Fruit fly (Drosophila melanogaster) whole organism, adult: Measurements from ENCODE around the gene Eh.

ENCODE experiments used
- CG11617 ChIP-seq: fragments of 200-800 bp; sonication (Bioruptor generic); optimal IDR thresholded peaks from 2 replicates; lab custom pipeline; 2017; ENCODE audit warnings: mild to moderate bottlenecking, missing biosample characterization, missing genetic modification reagents, missing genetic modification characterization
- CG12768 ChIP-seq: fragments of 200-800 bp; sonication (Bioruptor generic); optimal IDR thresholded peaks from 2 replicates; lab custom pipeline; 2017; ENCODE audit warnings: missing biosample characterization, missing genetic modification characterization, mild to moderate bottlenecking, moderate library complexity, missing genetic modification reagents
- CG14711 ChIP-seq: fragments of 200-800 bp; sonication (Bioruptor generic); optimal IDR thresholded peaks from 2 replicates; lab custom pipeline; 2018; ENCODE audit warnings: missing biosample characterization, mild to moderate bottlenecking, missing genetic modification characterization, moderate library complexity
- CG1620 ChIP-seq: fragments of 200-800 bp; sonication (Bioruptor generic); optimal IDR thresholded peaks from 2 replicates; lab custom pipeline; 2016; ENCODE audit warnings: missing biosample characterization, missing genetic modification characterization
- CG33017 ChIP-seq: fragments of 200-800 bp; sonication (Bioruptor generic); optimal IDR thresholded peaks from 2 replicates; lab custom pipeline; 2018; ENCODE audit warnings: missing biosample characterization, mild to moderate bottlenecking, missing genetic modification characterization, moderate library complexity
- CG5204 ChIP-seq: fragments of 200-800 bp; sonication (Bioruptor generic); optimal IDR thresholded peaks from 2 replicates; lab custom pipeline; 2016; ENCODE audit warnings: missing biosample characterization, missing genetic modification characterization
- CG7045 ChIP-seq: fragments of 200-800 bp; sonication (Bioruptor generic); optimal IDR thresholded peaks from 2 replicates; lab custom pipeline; 2017; ENCODE audit warnings: missing biosample characterization, mild to moderate bottlenecking, missing genetic modification characterization
- CG7101 ChIP-seq: fragments of 200-800 bp; sonication (Bioruptor generic); optimal IDR thresholded peaks from 2 replicates; lab custom pipeline; 2018; ENCODE audit warnings: missing biosample characterization, mild to moderate bottlenecking, missing genetic modification characterization, moderate library complexity
- Clk ChIP-seq: fragments of 200-800 bp; sonication (Bioruptor generic); optimal IDR thresholded peaks from 2 replicates; lab custom pipeline; 2017; ENCODE audit warnings: missing biosample characterization, missing genetic modification characterization
- Crg-1 ChIP-seq: fragments of 200-800 bp; sonication (Bioruptor generic); optimal IDR thresholded peaks from 2 replicates; lab custom pipeline; 2016; ENCODE audit warnings: missing biosample characterization, missing genetic modification characterization
- Hr96 ChIP-seq: fragments of 200-800 bp; sonication (Bioruptor generic); optimal IDR thresholded peaks from 2 replicates; lab custom pipeline; 2016; ENCODE audit warnings: missing biosample characterization, missing genetic modification characterization
- Mnt ChIP-seq: fragments of 200-800 bp; sonication (Bioruptor generic); optimal IDR thresholded peaks from 2 replicates; lab custom pipeline; 2016; ENCODE audit warnings: missing biosample characterization, mild to moderate bottlenecking, missing genetic modification characterization
- bab1 ChIP-seq: fragments of 200-800 bp; sonication (Bioruptor generic); optimal IDR thresholded peaks from 3 replicates; lab custom pipeline; 2019; ENCODE audit warnings: missing biosample characterization, mild to moderate bottlenecking, missing genetic modification characterization, moderate library complexity
- cic ChIP-seq: fragments of 200-800 bp; sonication (Bioruptor generic); optimal IDR thresholded peaks from 2 replicates; lab custom pipeline; 2017; ENCODE audit warnings: missing biosample characterization, mild to moderate bottlenecking, missing genetic modification characterization, moderate library complexity
- cnc ChIP-seq, 2 experiments: fragments of >200 bp; optimal IDR thresholded peaks; 2 replicates each; lab custom pipeline; 2017
- kay ChIP-seq: fragments of 200-800 bp; sonication (Bioruptor generic); peaks from one replicate; lab custom pipeline; 2016; ENCODE audit warnings: missing biosample characterization, missing genetic modification characterization, borderline replicate concordance
- ovo ChIP-seq: fragments of 200-800 bp; sonication (Bioruptor generic); optimal IDR thresholded peaks from 2 replicates; lab custom pipeline; 2016; ENCODE audit warnings: missing biosample characterization, missing genetic modification characterization
- pad ChIP-seq: fragments of 200-800 bp; sonication (Bioruptor generic); optimal IDR thresholded peaks from 3 replicates; lab custom pipeline; 2017; ENCODE audit warnings: missing biosample characterization, missing genetic modification characterization, mild to moderate bottlenecking, moderate library complexity, missing genetic modification reagents
- tj ChIP-seq: fragments of 200-800 bp; sonication (Bioruptor generic); optimal IDR thresholded peaks from 3 replicates; lab custom pipeline; 2017; ENCODE audit warnings: missing biosample characterization, mild to moderate bottlenecking, missing genetic modification characterization, moderate library complexity
- toe ChIP-seq: fragments of 200-800 bp; sonication (Bioruptor generic); optimal IDR thresholded peaks from 2 replicates; lab custom pipeline; 2016; ENCODE audit warnings: missing biosample characterization, missing genetic modification characterization

Gene Eh

DNA sequence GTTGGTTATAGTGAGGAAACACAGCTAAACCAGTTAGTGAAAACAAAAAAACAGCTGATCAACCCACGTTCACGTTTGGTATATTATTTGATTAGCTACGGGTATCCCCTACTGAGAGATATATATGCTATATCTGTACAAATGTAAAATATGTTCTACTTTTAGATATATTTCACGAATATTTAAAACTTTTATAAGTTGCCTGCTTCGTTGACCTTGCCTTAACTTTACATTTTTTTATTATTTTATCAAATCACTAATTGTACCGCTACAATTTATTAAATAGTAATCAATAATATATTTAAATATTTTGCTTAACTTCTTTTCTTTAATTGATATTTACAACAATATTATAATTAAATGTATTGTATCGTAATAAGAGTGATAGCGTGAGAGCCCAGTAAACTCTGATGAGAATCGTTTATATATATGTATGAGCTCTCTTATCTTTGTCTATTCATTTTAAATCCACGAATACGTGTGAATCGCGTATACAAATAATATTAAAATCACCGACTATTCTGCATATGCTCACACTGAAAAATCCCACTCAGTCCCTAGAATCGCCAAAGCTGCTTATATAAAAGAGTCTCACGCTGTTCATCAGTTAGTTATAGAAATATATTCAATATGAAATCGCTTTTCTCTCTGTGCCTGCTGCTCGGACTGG lies 36.1 kb downstream of the Eh start, which contains the start of gene CG42821:
TSS of gene CG42821 (plus strand) at position 620 of the 670 bp plus-strand sequence.
- TF ChIP-seq CG14711 (tag; lab: Kevin White, UChicago) = peak; percentile 29
- no peak for TF ChIP-seq CG33017 (tag; lab: Kevin White, UChicago)
- peak; percentile 23 for TF ChIP-seq bab1

DNA sequence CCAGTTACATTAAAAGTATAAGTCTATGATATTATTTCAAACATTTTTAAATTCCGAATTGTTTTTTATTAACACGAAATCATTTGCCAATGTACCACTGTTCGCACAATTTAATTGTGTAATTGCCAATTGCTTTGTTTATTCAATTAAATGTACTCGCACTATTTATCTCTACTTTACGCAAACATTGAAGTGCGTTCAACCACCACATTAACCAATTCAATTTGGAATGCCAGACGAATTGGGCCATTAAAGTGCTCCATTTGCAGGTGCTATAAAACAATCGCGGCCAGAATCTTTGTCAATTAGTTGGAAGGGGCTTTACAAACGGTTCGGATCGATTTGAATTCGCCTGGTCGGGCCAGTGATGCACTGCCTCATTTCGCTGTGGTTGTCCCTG lies 37.9 kb downstream of the Eh start, which contains the start of gene CG5863:
TSS of gene CG5863 (plus strand) at position 301 of the 400 bp plus-strand sequence.
- no peak for TF ChIP-seq Crg-1 (GFP tag; lab: Kevin White, UChicago)
- no peak for TF ChIP-seq Clk (GFP tag; lab: Kevin White, UChicago)
- TF ChIP-seq toe (GFP tag; lab: Kevin White, UChicago) = no peak
- TF ChIP-seq pad (GFP tag; lab: Kevin White, UChicago) = no peak
- TF ChIP-seq kay (GFP tag; lab: Kevin White, UChicago) = no peak
- no peak for TF ChIP-seq Mnt (GFP tag; lab: Kevin White, UChicago)
- no peak for TF ChIP-seq cnc (optimal IDR thresholded peaks at IDR 0.05; lab: Kevin White, UChicago)
- TF ChIP-seq CG14711 (tag; lab: Kevin White, UChicago) = no peak
- no peak for TF ChIP-seq cic (GFP tag; lab: Kevin White, UChicago)
- TF ChIP-seq ovo = no peak
- TF ChIP-seq CG11617 = no peak
- TF ChIP-seq CG7101 = no peak
- TF ChIP-seq tj (GFP tag; lab: Kevin White, UChicago) = no peak
- TF ChIP-seq CG12768 (GFP tag; lab: Kevin White, UChicago) = no peak
- TF ChIP-seq CG7045 = no peak
- no peak for TF ChIP-seq CG5204 (GFP tag; lab: Kevin White, UChicago)
- no peak for TF ChIP-seq CG33017 (tag; lab: Kevin White, UChicago)
- no peak for TF ChIP-seq Hr96 (GFP tag; lab: Kevin White, UChicago)
- no peak for TF ChIP-seq CG1620 (GFP tag; lab: Kevin White, UChicago)
- no peak for TF ChIP-seq bab1

DNA sequence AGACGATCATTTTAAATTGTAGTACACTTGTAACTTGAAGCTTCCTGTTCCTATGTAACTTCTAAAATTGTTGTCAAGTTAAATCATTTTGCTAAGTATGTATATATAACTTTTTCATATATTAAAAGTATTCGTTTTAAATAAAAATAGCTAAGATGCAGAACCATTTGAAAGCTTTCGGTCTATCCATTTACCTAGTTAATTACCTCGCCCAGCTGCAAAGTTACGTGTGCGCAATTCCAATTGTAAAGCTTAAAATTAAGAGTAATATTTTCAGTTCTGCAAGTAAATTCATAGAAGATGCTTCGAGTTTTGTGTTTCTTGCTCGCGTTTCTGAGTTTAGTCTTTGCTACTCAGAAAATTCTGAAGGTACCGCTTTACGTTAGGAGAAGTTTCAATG lies 39.3 kb downstream of the Eh start, which contains the start of gene CG5860:
TSS of gene CG5860 (plus strand) at position 301 of the 400 bp plus-strand sequence.
- TF ChIP-seq Mnt (GFP tag; lab: Kevin White, UChicago) = no peak
- no peak for TF ChIP-seq cic (GFP tag; lab: Kevin White, UChicago)
- no peak for TF ChIP-seq pad (GFP tag; lab: Kevin White, UChicago)
- no peak for TF ChIP-seq CG1620 (GFP tag; lab: Kevin White, UChicago)
- no peak for TF ChIP-seq CG14711 (tag; lab: Kevin White, UChicago)
- no peak for TF ChIP-seq CG5204 (GFP tag; lab: Kevin White, UChicago)
- no peak for TF ChIP-seq bab1
- TF ChIP-seq Clk (GFP tag; lab: Kevin White, UChicago) = no peak
- no peak for TF ChIP-seq CG11617
- no peak for TF ChIP-seq toe (GFP tag; lab: Kevin White, UChicago)
- no peak for TF ChIP-seq cnc (optimal IDR thresholded peaks at IDR 0.05; lab: Kevin White, UChicago)
- TF ChIP-seq tj (GFP tag; lab: Kevin White, UChicago) = no peak
- no peak for TF ChIP-seq Crg-1 (GFP tag; lab: Kevin White, UChicago)
- TF ChIP-seq ovo = no peak
- TF ChIP-seq kay (GFP tag; lab: Kevin White, UChicago) = no peak
- TF ChIP-seq CG7045 = no peak
- TF ChIP-seq Hr96 (GFP tag; lab: Kevin White, UChicago) = no peak
- TF ChIP-seq CG33017 (tag; lab: Kevin White, UChicago) = no peak

DNA sequence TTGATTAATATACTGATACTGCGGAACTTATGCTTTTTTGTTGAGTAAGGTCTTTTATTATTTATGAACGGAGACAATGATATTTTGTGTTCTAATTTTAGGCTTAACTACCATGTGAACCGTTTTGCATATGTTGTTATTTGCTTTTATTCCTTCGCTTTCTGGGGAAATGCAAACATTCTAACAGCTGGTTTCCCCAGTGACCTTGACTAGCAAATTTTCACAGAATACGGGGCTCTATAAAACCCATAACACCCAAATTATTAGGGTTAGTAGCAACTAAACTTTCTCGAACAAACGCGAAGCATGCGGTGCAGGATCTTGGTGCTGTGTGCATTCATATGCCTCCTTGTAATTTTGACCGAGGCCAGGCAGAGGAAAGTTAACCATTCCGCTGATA lies 41.1 kb downstream of the Eh start, which contains the start of gene CG17283:
TSS of gene CG17283 (plus strand) at position 301 of the 400 bp plus-strand sequence.
- no peak for TF ChIP-seq toe (GFP tag; lab: Kevin White, UChicago)
- TF ChIP-seq CG12768 (GFP tag; lab: Kevin White, UChicago) = no peak
- TF ChIP-seq pad (GFP tag; lab: Kevin White, UChicago) = no peak
- no peak for TF ChIP-seq Hr96 (GFP tag; lab: Kevin White, UChicago)
- no peak for TF ChIP-seq CG1620 (GFP tag; lab: Kevin White, UChicago)
- TF ChIP-seq CG7045 = no peak
- no peak for TF ChIP-seq CG7101
- no peak for TF ChIP-seq bab1
- TF ChIP-seq CG11617 = no peak
- no peak for TF ChIP-seq kay (GFP tag; lab: Kevin White, UChicago)
- TF ChIP-seq ovo = no peak
- no peak for TF ChIP-seq Crg-1 (GFP tag; lab: Kevin White, UChicago)
- TF ChIP-seq CG5204 (GFP tag; lab: Kevin White, UChicago) = no peak
- no peak for TF ChIP-seq CG14711 (tag; lab: Kevin White, UChicago)
- TF ChIP-seq cnc (optimal IDR thresholded peaks at IDR 0.05; lab: Kevin White, UChicago) = no peak
- no peak for TF ChIP-seq Clk (GFP tag; lab: Kevin White, UChicago)

- TF ChIP-seq CG1620 (GFP tag; lab: Kevin White, UChicago) (no peak), CG5204 (GFP tag; lab: Kevin White, UChicago) (no peak), Hr96 (GFP tag; lab: Kevin White, UChicago) (no peak), Crg-1 (GFP tag; lab: Kevin White, UChicago) (no peak), cic (GFP tag; lab: Kevin White, UChicago) (no peak), cnc (optimal IDR thresholded peaks at IDR 0.05; lab: Kevin White, UChicago) (no peak), ovo (no peak), kay (GFP tag; lab: Kevin White, UChicago) (no peak), CG7101 (no peak), Mnt (GFP tag; lab: Kevin White, UChicago) (no peak), tj (GFP tag; lab: Kevin White, UChicago) (no peak), CG33017 (tag; lab: Kevin White, UChicago) (no peak), CG11617 (no peak), bab1 (no peak), CG12768 (GFP tag; lab: Kevin White, UChicago) (no peak), toe (GFP tag; lab: Kevin White, UChicago) (no peak), CG7045 (no peak)
Measured at dm6 chr3R:17406411-17406810, 42.2 kb downstream of the Eh start, which contains the start of the genes CG42824 and CG42798. TSS of gene CG42824 (minus strand) at chr3R:17406511. TSS of gene CG42798 (plus strand) at chr3R:17406678.
